Worm (Caenorhabditis elegans) whole organism, L2 larva: ENCODE measurements around the gene K07F5.12.
"Not testable (repeated sequence)": the region's sequence is repeated elsewhere in the genome, so short reads cannot be mapped to it uniquely, and the experiment has no call there.

Source experiments
- C34F6.9 ChIP-seq: fragments of 150-350 bp; optimal IDR thresholded peaks from 2 replicates; lab custom pipeline; 2014; ENCODE audit warnings: missing biosample characterization, missing genetic modification characterization
- F13H6.1 ChIP-seq: sonication (generic microtip); optimal IDR thresholded peaks from 2 replicates; lab custom pipeline; 2016; ENCODE audit warnings: missing genetic modification characterization, missing compliant biosample characterization
- R02D3.7 ChIP-seq: fragments of 150-350 bp; optimal IDR thresholded peaks from 2 replicates; lab custom pipeline; 2014; ENCODE audit warnings: missing biosample characterization, missing genetic modification characterization
- Y55F3AM.14 ChIP-seq: fragments of 200-800 bp; sonication (Bioruptor generic); optimal IDR thresholded peaks from 2 replicates; lab custom pipeline; 2018; ENCODE audit warnings: mild to moderate bottlenecking, missing genetic modification characterization, missing compliant biosample characterization
- ZK546.5 ChIP-seq: sonication (generic microtip); optimal IDR thresholded peaks from 2 replicates; lab custom pipeline; 2017; ENCODE audit warnings: missing biosample characterization, missing genetic modification characterization
- alr-1 ChIP-seq: fragments of 150-350 bp; optimal IDR thresholded peaks from 2 replicates; lab custom pipeline; 2014; ENCODE audit warnings: missing biosample characterization, missing genetic modification characterization
- aly-2 ChIP-seq: fragments of 150-350 bp; optimal IDR thresholded peaks from 2 replicates; lab custom pipeline; 2014; ENCODE audit warnings: missing biosample characterization, missing genetic modification characterization
- blmp-1 ChIP-seq: sonication (generic microtip); optimal IDR thresholded peaks from 2 replicates; lab custom pipeline; 2017; ENCODE audit warnings: missing genetic modification characterization, mild to moderate bottlenecking, missing compliant biosample characterization, antibody characterized with exemption, moderate library complexity; ENCODE audit not compliant: insufficient read depth
- ceh-82 ChIP-seq: fragments of 150-350 bp; optimal IDR thresholded peaks from 2 replicates; lab custom pipeline; 2014; ENCODE audit warnings: missing biosample characterization, missing genetic modification characterization
- crh-2 ChIP-seq: sonication (generic microtip); optimal IDR thresholded peaks from 2 replicates; lab custom pipeline; 2017; ENCODE audit warnings: missing biosample characterization, missing genetic modification characterization
- dmd-4 ChIP-seq: sonication (generic microtip); optimal IDR thresholded peaks from 2 replicates; lab custom pipeline; 2017; ENCODE audit warnings: missing biosample characterization, missing genetic modification characterization
- elt-1 ChIP-seq: fragments of 150-350 bp; optimal IDR thresholded peaks from 2 replicates; lab custom pipeline; 2014; ENCODE audit warnings: missing biosample characterization, missing genetic modification characterization
- elt-3 ChIP-seq: sonication (generic microtip); optimal IDR thresholded peaks from 2 replicates; lab custom pipeline; 2017; ENCODE audit warnings: missing biosample characterization, missing genetic modification characterization
- fos-1 ChIP-seq: fragments of 150-350 bp; optimal IDR thresholded peaks from 2 replicates; lab custom pipeline; 2014; ENCODE audit warnings: missing biosample characterization, missing genetic modification characterization
- gmeb-1 ChIP-seq: fragments of 150-350 bp; optimal IDR thresholded peaks from 2 replicates; lab custom pipeline; 2014; ENCODE audit warnings: missing biosample characterization, missing genetic modification characterization
- lin-11 ChIP-seq: fragments of 150-350 bp; sonication (generic microtip); optimal IDR thresholded peaks from 2 replicates; lab custom pipeline; 2014; ENCODE audit warnings: missing biosample characterization, missing genetic modification characterization, inconsistent platforms, mixed read lengths
- lin-13 ChIP-seq: fragments of 150-350 bp; optimal IDR thresholded peaks from 2 replicates; lab custom pipeline; 2014; ENCODE audit warnings: missing biosample characterization, missing genetic modification reagents, missing genetic modification characterization
- lin-39 ChIP-seq: fragments of 150-350 bp; optimal IDR thresholded peaks from 2 replicates; lab custom pipeline; 2014; ENCODE audit warnings: missing biosample characterization, missing genetic modification reagents, missing genetic modification characterization
- lsy-2 ChIP-seq, 2 experiments: fragments of 150-350 bp in 1 of 2; sonication (generic microtip) in 1 of 2; optimal IDR thresholded peaks; 2 replicates each; lab custom pipeline; 2014 to 2017; ENCODE audit warnings: missing biosample characterization in 2 of 2, missing genetic modification characterization in 2 of 2
- mbf-1 ChIP-seq: sonication (generic microtip); optimal IDR thresholded peaks from 2 replicates; lab custom pipeline; 2017; ENCODE audit warnings: missing biosample characterization, missing genetic modification characterization
- mdl-1 ChIP-seq, 2 experiments: fragments of 150-350 bp in 1 of 2; sonication (generic microtip) in 1 of 2; optimal IDR thresholded peaks; 2 replicates each; lab custom pipeline; 2017; ENCODE audit warnings: missing biosample characterization in 2 of 2, missing genetic modification characterization in 2 of 2
- nhr-10 ChIP-seq: sonication (generic microtip); optimal IDR thresholded peaks from 2 replicates; lab custom pipeline; 2017; ENCODE audit warnings: missing biosample characterization, missing genetic modification characterization
- nhr-11 ChIP-seq: fragments of 150-350 bp; optimal IDR thresholded peaks from 2 replicates; lab custom pipeline; 2014; ENCODE audit warnings: missing biosample characterization, missing genetic modification characterization
- nhr-12 ChIP-seq: fragments of 150-350 bp; optimal IDR thresholded peaks from 2 replicates; lab custom pipeline; 2014; ENCODE audit warnings: missing biosample characterization, missing genetic modification characterization
- nhr-129 ChIP-seq: fragments of 150-350 bp; optimal IDR thresholded peaks from 2 replicates; lab custom pipeline; 2014; ENCODE audit warnings: missing biosample characterization, missing genetic modification characterization
- nhr-21 ChIP-seq: fragments of 150-350 bp; optimal IDR thresholded peaks from 2 replicates; lab custom pipeline; 2014; ENCODE audit warnings: missing biosample characterization, missing genetic modification characterization
- nhr-23 ChIP-seq: fragments of 150-350 bp; optimal IDR thresholded peaks from 2 replicates; lab custom pipeline; 2014; ENCODE audit warnings: missing biosample characterization, missing genetic modification reagents, missing genetic modification characterization
- nhr-237 ChIP-seq: fragments of 150-350 bp; optimal IDR thresholded peaks from 2 replicates; lab custom pipeline; 2014; ENCODE audit warnings: missing biosample characterization, missing genetic modification characterization
- nhr-25 ChIP-seq: fragments of 150-350 bp; sonication (generic microtip); optimal IDR thresholded peaks from 3 replicates; lab custom pipeline; 2014; ENCODE audit warnings: missing biosample characterization, missing genetic modification characterization
- nhr-6 ChIP-seq: fragments of 150-350 bp; optimal IDR thresholded peaks from 2 replicates; lab custom pipeline; 2014; ENCODE audit warnings: missing biosample characterization, missing genetic modification characterization
- nhr-77 ChIP-seq: fragments of 150-350 bp; optimal IDR thresholded peaks from 2 replicates; lab custom pipeline; 2014; ENCODE audit warnings: missing biosample characterization, missing genetic modification characterization
- sem-4 ChIP-seq: fragments of 150-350 bp; optimal IDR thresholded peaks from 2 replicates; lab custom pipeline; 2014; ENCODE audit warnings: missing biosample characterization, missing genetic modification reagents, missing genetic modification characterization
- sma-3 ChIP-seq: sonication (generic microtip); optimal IDR thresholded peaks from 2 replicates; lab custom pipeline; 2016; ENCODE audit warnings: missing genetic modification reagents, missing genetic modification characterization, missing compliant biosample characterization
- snpc-4 ChIP-seq: fragments of 150-350 bp; optimal IDR thresholded peaks from 2 replicates; lab custom pipeline; 2014; ENCODE audit warnings: missing biosample characterization, missing genetic modification characterization
- unc-39 ChIP-seq: fragments of 150-350 bp; optimal IDR thresholded peaks from 2 replicates; lab custom pipeline; 2014; ENCODE audit warnings: missing biosample characterization, missing genetic modification characterization
- unc-55 ChIP-seq: fragments of 150-350 bp; sonication (generic microtip); optimal IDR thresholded peaks from 3 replicates; lab custom pipeline; 2014; ENCODE audit warnings: missing biosample characterization, missing genetic modification reagents, missing genetic modification characterization
- unc-62 ChIP-seq: fragments of 150-350 bp; optimal IDR thresholded peaks from 2 replicates; lab custom pipeline; 2014; ENCODE audit warnings: missing biosample characterization, missing genetic modification reagents, missing genetic modification characterization
- zag-1 ChIP-seq: fragments of 150-350 bp; optimal IDR thresholded peaks from 2 replicates; lab custom pipeline; 2014; ENCODE audit warnings: missing biosample characterization, missing genetic modification characterization
- ztf-11 ChIP-seq: sonication (generic microtip); optimal IDR thresholded peaks from 2 replicates; lab custom pipeline; 2017; ENCODE audit warnings: missing biosample characterization, missing genetic modification characterization
- ztf-4 ChIP-seq: fragments of 150-350 bp; optimal IDR thresholded peaks from 2 replicates; lab custom pipeline; 2014; ENCODE audit warnings: missing biosample characterization, missing genetic modification characterization

K07F5.12 gene

ce11 chrIV:9889857-9890256 is 34.0 kb downstream of the K07F5.12 start, which contains the start of gene ttbk-3:
Gene ttbk-3, minus strand, starts transcription at chrIV:9889957.
- TF ChIP-seq nhr-21 (tag; lab: Kevin White, UChicago) (no peak), lin-13 (GFP tag; lab: Kevin White, UChicago) (no peak), snpc-4 (tag; lab: Kevin White, UChicago) (no peak), lsy-2 (tag; optimal IDR thresholded peaks at IDR 0.05; lab: Kevin White, UChicago) (no peak), nhr-10 (tag; lab: Kevin White, UChicago) (no peak), ceh-82 (tag; lab: Kevin White, UChicago) (no peak), nhr-23 (no peak), sma-3 (GFP tag; lab: Kevin White, UChicago) (no peak)

ce11 chrIV:9891938-9892337 is 36.1 kb downstream of the K07F5.12 start, which contains the start of gene F32B6.4:
Gene F32B6.4, minus strand, starts transcription at chrIV:9892038.
- TF ChIP-seq nhr-25 (tag; lab: Kevin White, UChicago): no peak
- no peak for TF ChIP-seq lin-11 (tag; lab: Kevin White, UChicago)
- no peak for TF ChIP-seq lin-39 (tag; lab: Kevin White, UChicago)
- no peak for TF ChIP-seq nhr-23
- no peak for TF ChIP-seq zag-1 (tag; lab: Kevin White, UChicago)
- no peak for TF ChIP-seq F13H6.1 (tag; lab: Kevin White, UChicago)
- no peak for TF ChIP-seq C34F6.9
- no peak for TF ChIP-seq nhr-12 (tag; lab: Kevin White, UChicago)
- no peak for TF ChIP-seq ztf-11 (tag; lab: Kevin White, UChicago)
- no peak for TF ChIP-seq unc-39 (tag; lab: Kevin White, UChicago)
- TF ChIP-seq blmp-1 (tag; lab: Kevin White, UChicago): no peak
- no peak for TF ChIP-seq Y55F3AM.14 (GFP tag; lab: Kevin White, UChicago)
- no peak for TF ChIP-seq ztf-4
- TF ChIP-seq gmeb-1 (tag; lab: Kevin White, UChicago): no peak
- TF ChIP-seq elt-3 (tag; lab: Kevin White, UChicago): no peak

ce11 chrIV:9893649-9894048 is 37.8 kb downstream of the K07F5.12 start, which contains the start of gene sss-1:
Gene sss-1, minus strand, starts transcription at chrIV:9893749.
- not testable (repeated sequence) for TF ChIP-seq lin-11 (tag; lab: Kevin White, UChicago); unc-55 (GFP tag; lab: Kevin White, UChicago); elt-3 (tag; lab: Kevin White, UChicago)

ce11 chrIV:9894331-9894730 is 38.5 kb downstream of the K07F5.12 start, which contains the start of gene msp-77:
Gene msp-77, plus strand, starts transcription at chrIV:9894631.
- TF ChIP-seq nhr-21, zag-1, sem-4 (tag; lab: Kevin White, UChicago): not testable (repeated sequence)

ce11 chrIV:9895088-9895487 is 39.3 kb downstream of the K07F5.12 start, which contains the start of gene ssp-32:
Gene ssp-32, plus strand, starts transcription at chrIV:9895388.
- no peak for TF ChIP-seq mbf-1 (tag; lab: Kevin White, UChicago)
- no peak for TF ChIP-seq C34F6.9
- TF ChIP-seq Y55F3AM.14 (GFP tag; lab: Kevin White, UChicago): no peak
- TF ChIP-seq nhr-129 (tag; lab: Kevin White, UChicago): no peak
- no peak for TF ChIP-seq nhr-77 (tag; lab: Kevin White, UChicago)
- no peak for TF ChIP-seq snpc-4 (tag; lab: Kevin White, UChicago)
- TF ChIP-seq fos-1 (tag; lab: Kevin White, UChicago): no peak
- no peak for TF ChIP-seq mdl-1 (tag; optimal IDR thresholded peaks at IDR 0.05; lab: Kevin White, UChicago)

- no peak for TF ChIP-seq nhr-10 (tag; lab: Kevin White, UChicago)
- no peak for TF ChIP-seq dmd-4 (tag; lab: Kevin White, UChicago)
- no peak for TF ChIP-seq alr-1 (tag; lab: Kevin White, UChicago)
- TF ChIP-seq blmp-1 (tag; lab: Kevin White, UChicago): no peak
- no peak for TF ChIP-seq sma-3 (GFP tag; lab: Kevin White, UChicago)
- TF ChIP-seq ceh-82 (tag; lab: Kevin White, UChicago): no peak
- no peak for TF ChIP-seq nhr-11
- no peak for TF ChIP-seq unc-55 (GFP tag; lab: Kevin White, UChicago)
- TF ChIP-seq R02D3.7: no peak
- TF ChIP-seq nhr-237 (tag; lab: Kevin White, UChicago): no peak
- TF ChIP-seq lin-13 (GFP tag; lab: Kevin White, UChicago): no peak
- no peak for TF ChIP-seq nhr-129 (tag; lab: Kevin White, UChicago)
- TF ChIP-seq nhr-25 (tag; lab: Kevin White, UChicago): no peak
- TF ChIP-seq crh-2: no peak
- TF ChIP-seq aly-2 (tag; lab: Kevin White, UChicago): no peak
- no peak for TF ChIP-seq unc-62 (GFP tag; lab: Kevin White, UChicago)
- no peak for TF ChIP-seq nhr-6 (tag; lab: Kevin White, UChicago)
- no peak for TF ChIP-seq ZK546.5 (tag; lab: Kevin White, UChicago)
- no peak for TF ChIP-seq elt-1 (tag; lab: Kevin White, UChicago)
- TF ChIP-seq nhr-21 (tag; lab: Kevin White, UChicago): no peak
Observed at ce11 chrIV:9898712-9899111, 42.9 kb downstream of the K07F5.12 start, which contains the start of gene tbc-3. Gene tbc-3, plus strand, starts transcription at chrIV:9899012.
